Worm (Caenorhabditis elegans) whole organism, mixed stage, embryonic: Measurements from ENCODE around the gene lev-9.

Experiments
- blmp-1 ChIP-seq: fragments of 150-350 bp; optimal IDR thresholded peaks from 2 replicates; lab custom pipeline; 2014; ENCODE audit warnings: missing biosample characterization, missing genetic modification characterization
- ces-1 ChIP-seq: fragments of 150-350 bp; optimal IDR thresholded peaks from 2 replicates; lab custom pipeline; 2014; ENCODE audit warnings: missing biosample characterization, missing genetic modification reagents, missing genetic modification characterization
- elt-3 ChIP-seq: fragments of 150-350 bp; optimal IDR thresholded peaks from 2 replicates; lab custom pipeline; 2014; ENCODE audit warnings: missing biosample characterization, missing genetic modification characterization
- lsy-2 ChIP-seq: fragments of 150-350 bp; optimal IDR thresholded peaks from 2 replicates; lab custom pipeline; 2014; ENCODE audit warnings: missing biosample characterization, missing genetic modification characterization
- mab-5 ChIP-seq: fragments of 150-350 bp; optimal IDR thresholded peaks from 2 replicates; lab custom pipeline; 2014; ENCODE audit warnings: missing biosample characterization, missing genetic modification characterization
- mep-1 ChIP-seq: fragments of 150-350 bp; optimal IDR thresholded peaks from 2 replicates; lab custom pipeline; 2017; ENCODE audit warnings: missing biosample characterization, missing genetic modification reagents, missing genetic modification characterization, inconsistent platforms
- nhr-12 ChIP-seq: fragments of 150-350 bp; optimal IDR thresholded peaks from 2 replicates; lab custom pipeline; 2014; ENCODE audit warnings: missing biosample characterization, missing genetic modification characterization
- nhr-237 ChIP-seq: fragments of 150-350 bp; optimal IDR thresholded peaks from 2 replicates; lab custom pipeline; 2014; ENCODE audit warnings: missing biosample characterization, missing genetic modification characterization
- nhr-76 ChIP-seq: sonication (generic microtip); optimal IDR thresholded peaks from 2 replicates; lab custom pipeline; 2017; ENCODE audit warnings: missing biosample characterization, missing genetic modification characterization
- snpc-4 ChIP-seq: fragments of 150-350 bp; optimal IDR thresholded peaks from 2 replicates; lab custom pipeline; 2014; ENCODE audit warnings: missing biosample characterization, missing genetic modification characterization
- unc-39 ChIP-seq: fragments of 150-350 bp; optimal IDR thresholded peaks from 2 replicates; lab custom pipeline; 2014; ENCODE audit warnings: missing biosample characterization, missing genetic modification characterization
- unc-62 ChIP-seq: fragments of 150-350 bp; optimal IDR thresholded peaks from 2 replicates; lab custom pipeline; 2014; ENCODE audit warnings: missing biosample characterization, missing genetic modification reagents, missing genetic modification characterization
- ztf-11 ChIP-seq: fragments of 150-350 bp; optimal IDR thresholded peaks from 2 replicates; lab custom pipeline; 2014; ENCODE audit warnings: missing biosample characterization, missing genetic modification characterization

DNA sequence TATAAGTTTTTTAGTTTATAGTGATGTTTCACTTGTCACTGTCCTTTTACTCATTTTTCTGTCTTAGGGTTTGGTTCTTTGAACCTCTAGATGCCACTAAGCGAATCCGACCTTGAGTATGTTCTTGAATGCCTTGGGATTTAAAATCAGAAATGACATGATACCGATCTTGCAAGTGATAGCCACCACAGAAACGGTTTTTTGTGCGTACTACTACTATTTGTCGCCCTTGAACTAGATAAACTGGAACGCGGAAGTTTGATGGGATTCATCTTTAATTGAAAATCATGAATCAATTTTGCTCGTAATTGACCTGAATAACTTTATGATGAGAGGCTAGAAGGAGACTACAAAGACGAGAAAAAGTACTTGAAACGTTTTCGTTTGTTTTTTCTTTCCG, 27.3 kb upstream of the lev-9 start:
- TF ChIP-seq unc-62 (no peak), nhr-76 (no peak), nhr-237 (tag; lab: Kevin White, UChicago) (no peak), ztf-11 (tag; lab: Kevin White, UChicago) (no peak), mab-5 (tag; lab: Kevin White, UChicago) (no peak), unc-39 (tag; lab: Kevin White, UChicago) (no peak), mep-1 (tag; lab: Kevin White, UChicago) (no peak), nhr-12 (no peak), ces-1 (GFP tag; lab: Kevin White, UChicago) (no peak), blmp-1 (tag; lab: Kevin White, UChicago) (no peak), lsy-2 (no peak), elt-3 (tag; lab: Kevin White, UChicago) (no peak), snpc-4 (no peak)
